Fruit fly (Drosophila melanogaster) whole organism, embryonic: Measurements from ENCODE around the gene CG46244.

Source experiments
- CG10147 ChIP-seq: fragments of 200-800 bp; sonication (Bioruptor generic); optimal IDR thresholded peaks from 2 replicates; lab custom pipeline; 2019; ENCODE audit warnings: missing biosample characterization, mild to moderate bottlenecking, missing genetic modification characterization, moderate library complexity
- CG1024 ChIP-seq: fragments of 200-800 bp; sonication (Bioruptor generic); IDR thresholded peaks from 2 replicates; pipeline ENCODE4 v1.3.6; 2022; ENCODE audit warnings: missing biosample characterization, missing genetic modification characterization
- CG10366 ChIP-seq: fragments of 200-800 bp; sonication (Bioruptor generic); IDR thresholded peaks from 2 replicates; pipeline ENCODE4 v1.3.6; 2022; ENCODE audit warnings: missing biosample characterization, missing genetic modification characterization
- CG10565 ChIP-seq: fragments of 200-800 bp; sonication (Bioruptor generic); optimal IDR thresholded peaks from 3 replicates; lab custom pipeline; 2016; ENCODE audit warnings: missing biosample characterization, mild to moderate bottlenecking, missing genetic modification characterization
- CG10654 ChIP-seq: fragments of 200-800 bp; sonication (Bioruptor generic); optimal IDR thresholded peaks from 2 replicates; lab custom pipeline; 2016; ENCODE audit warnings: missing biosample characterization, missing genetic modification characterization
- CG10979 ChIP-seq: fragments of 200-800 bp; sonication (Bioruptor generic); optimal IDR thresholded peaks from 2 replicates; lab custom pipeline; 2018; ENCODE audit warnings: missing biosample characterization, mild to moderate bottlenecking, missing genetic modification characterization, moderate library complexity
- CG11504 ChIP-seq: fragments of 200-800 bp; sonication (Bioruptor generic); optimal IDR thresholded peaks from 3 replicates; lab custom pipeline; 2019; ENCODE audit warnings: missing biosample characterization, mild to moderate bottlenecking, missing genetic modification characterization, moderate library complexity
- CG12236 ChIP-seq: fragments of 200-800 bp; sonication (Bioruptor generic); optimal IDR thresholded peaks from 2 replicates; lab custom pipeline; 2016; ENCODE audit warnings: missing biosample characterization, missing genetic modification characterization
- CG1233 ChIP-seq: fragments of 200-800 bp; sonication (Bioruptor generic); optimal IDR thresholded peaks from 4 replicates; lab custom pipeline; 2018; ENCODE audit warnings: missing biosample characterization, mild to moderate bottlenecking, missing genetic modification characterization
- CG1603 ChIP-seq: fragments of 200-800 bp; sonication (Bioruptor generic); optimal IDR thresholded peaks from 2 replicates; lab custom pipeline; 2019; ENCODE audit warnings: missing biosample characterization, mild to moderate bottlenecking, missing genetic modification characterization, moderate library complexity
- CG16815 ChIP-seq: fragments of 200-800 bp; sonication (Bioruptor generic); optimal IDR thresholded peaks from 3 replicates; lab custom pipeline; 2017; ENCODE audit warnings: missing biosample characterization, mild to moderate bottlenecking, missing genetic modification characterization
- CG17359 ChIP-seq: fragments of 200-800 bp; sonication (Bioruptor generic); optimal IDR thresholded peaks from 3 replicates; lab custom pipeline; 2018; ENCODE audit warnings: missing biosample characterization, mild to moderate bottlenecking, missing genetic modification characterization, moderate library complexity
- CG17612 ChIP-seq: fragments of 200-800 bp; sonication (Bioruptor generic); IDR thresholded peaks from 2 replicates; pipeline ENCODE4 v1.3.6; 2022; ENCODE audit warnings: missing biosample characterization, missing genetic modification characterization
- CG2120 ChIP-seq: fragments of 200-800 bp; sonication (Bioruptor generic); optimal IDR thresholded peaks from 3 replicates; lab custom pipeline; 2016; ENCODE audit warnings: missing biosample characterization, missing genetic modification characterization
- CG2889 ChIP-seq: fragments of 200-800 bp; sonication (Bioruptor generic); IDR thresholded peaks from 3 replicates; pipeline ENCODE4 v1.3.6; 2022; ENCODE audit warnings: missing biosample characterization, missing genetic modification characterization
- CG3065 ChIP-seq: fragments of 200-800 bp; sonication (Bioruptor generic); optimal IDR thresholded peaks from 2 replicates; lab custom pipeline; 2016; ENCODE audit warnings: missing biosample characterization, missing genetic modification characterization
- CG4282 ChIP-seq: fragments of 200-800 bp; sonication (Bioruptor generic); optimal IDR thresholded peaks from 2 replicates; lab custom pipeline; 2016; ENCODE audit warnings: missing biosample characterization, missing genetic modification characterization
- CG7839 ChIP-seq: fragments of 200-800 bp; sonication (Bioruptor generic); optimal IDR thresholded peaks from 3 replicates; lab custom pipeline; 2018; ENCODE audit warnings: missing biosample characterization, mild to moderate bottlenecking, missing genetic modification characterization, moderate library complexity
- CoRest ChIP-seq: fragments of 200-800 bp; sonication (Bioruptor generic); optimal IDR thresholded peaks from 3 replicates; lab custom pipeline; 2018; ENCODE audit warnings: missing biosample characterization, mild to moderate bottlenecking, missing genetic modification characterization, moderate library complexity
- D ChIP-seq, 2 experiments: fragments of 200-800 bp in 1 of 2; fragments of >200 bp in 1 of 2; sonication (Bioruptor generic) in 1 of 2; optimal IDR thresholded peaks; 2 replicates in 1 of 2; 3 replicates in 1 of 2; lab custom pipeline; 2017; ENCODE audit warnings: mild to moderate bottlenecking in 1 of 2, missing biosample characterization in 1 of 2, missing genetic modification characterization in 1 of 2, missing genetic modification reagents in 1 of 2
- Dp ChIP-seq: fragments of 200-800 bp; sonication (Bioruptor generic); optimal IDR thresholded peaks from 2 replicates; lab custom pipeline; 2018; ENCODE audit warnings: missing biosample characterization, mild to moderate bottlenecking, missing genetic modification characterization, moderate library complexity
- Ets65A ChIP-seq: fragments of 200-800 bp; sonication (Bioruptor generic); peaks from one replicate; lab custom pipeline; 2016; ENCODE audit warnings: missing biosample characterization, missing genetic modification characterization
- Fer2 ChIP-seq: fragments of 200-800 bp; sonication (Bioruptor generic); optimal IDR thresholded peaks from 2 replicates; lab custom pipeline; 2018; ENCODE audit warnings: missing biosample characterization, mild to moderate bottlenecking, missing genetic modification characterization, moderate library complexity
- Fer3 ChIP-seq: fragments of 200-800 bp; sonication (Bioruptor generic); optimal IDR thresholded peaks from 2 replicates; lab custom pipeline; 2018; ENCODE audit warnings: missing biosample characterization, mild to moderate bottlenecking, missing genetic modification characterization, moderate library complexity
- Gsc ChIP-seq: fragments of 200-800 bp; sonication (Bioruptor generic); IDR thresholded peaks from 2 replicates; pipeline ENCODE4 v1.3.6; 2022; ENCODE audit warnings: missing biosample characterization, missing genetic modification characterization
- HmgZ ChIP-seq: fragments of 200-800 bp; sonication (Bioruptor generic); optimal IDR thresholded peaks from 2 replicates; lab custom pipeline; 2018; ENCODE audit warnings: missing biosample characterization, mild to moderate bottlenecking, missing genetic modification characterization
- Hr39 ChIP-seq: fragments of >200 bp; optimal IDR thresholded peaks from 2 replicates; lab custom pipeline; 2017
- Ptx1 ChIP-seq: fragments of 200-800 bp; sonication (Bioruptor generic); IDR thresholded peaks from 2 replicates; pipeline ENCODE4 v1.3.6; 2022; ENCODE audit warnings: missing biosample characterization, missing genetic modification characterization
- Sin3A ChIP-seq: fragments of >200 bp; optimal IDR thresholded peaks from 2 replicates; lab custom pipeline; 2018
- Ssrp ChIP-seq: fragments of 200-800 bp; sonication (Bioruptor generic); optimal IDR thresholded peaks from 2 replicates; lab custom pipeline; 2018; ENCODE audit warnings: missing biosample characterization, mild to moderate bottlenecking, missing genetic modification characterization, moderate library complexity
- TFAM ChIP-seq: fragments of 200-800 bp; sonication (Bioruptor generic); optimal IDR thresholded peaks from 2 replicates; lab custom pipeline; 2017; ENCODE audit warnings: missing biosample characterization, missing genetic modification characterization, inconsistent platforms
- amos ChIP-seq: fragments of 200-800 bp; sonication (Bioruptor generic); IDR thresholded peaks from 2 replicates; pipeline ENCODE4 v1.3.6; 2022; ENCODE audit warnings: missing biosample characterization, missing genetic modification characterization; ENCODE audit not compliant: partially characterized antibody
- bcd ChIP-seq: fragments of 200-800 bp; sonication (Bioruptor generic); optimal IDR thresholded peaks from 2 replicates; lab custom pipeline; 2017; ENCODE audit warnings: missing biosample characterization, mild to moderate bottlenecking, missing genetic modification characterization
- btn ChIP-seq: fragments of 200-800 bp; sonication (Bioruptor generic); optimal IDR thresholded peaks from 2 replicates; lab custom pipeline; 2016; ENCODE audit warnings: missing biosample characterization, missing genetic modification characterization
- caup ChIP-seq: fragments of 200-800 bp; sonication (Bioruptor generic); optimal IDR thresholded peaks from 3 replicates; lab custom pipeline; 2017; ENCODE audit warnings: missing biosample characterization, mild to moderate bottlenecking, missing genetic modification characterization, moderate library complexity; ENCODE audit not compliant: severe bottlenecking
- dati ChIP-seq: fragments of 200-800 bp; sonication (Bioruptor generic); IDR thresholded peaks from 2 replicates; pipeline ENCODE4 v1.3.6; 2022; ENCODE audit warnings: missing biosample characterization, missing genetic modification characterization
- dysf ChIP-seq: fragments of 200-800 bp; sonication (Bioruptor generic); IDR thresholded peaks from 3 replicates; pipeline ENCODE4 v1.3.6; 2022; ENCODE audit warnings: missing biosample characterization, missing genetic modification characterization
- eve ChIP-seq, 2 experiments: fragments of >200 bp; optimal IDR thresholded peaks; 2 replicates each; lab custom pipeline; 2017; ENCODE audit warnings: missing biosample characterization in 2 of 2, missing genetic modification characterization in 2 of 2
- exex ChIP-seq: fragments of 200-800 bp; sonication (Bioruptor generic); optimal IDR thresholded peaks from 4 replicates; lab custom pipeline; 2018; ENCODE audit warnings: missing biosample characterization, mild to moderate bottlenecking, missing genetic modification characterization, moderate library complexity
- her ChIP-seq: fragments of 200-800 bp; sonication (Bioruptor generic); optimal IDR thresholded peaks from 2 replicates; lab custom pipeline; 2016; ENCODE audit warnings: missing biosample characterization, missing genetic modification characterization
- jing ChIP-seq: fragments of 200-800 bp; sonication (Bioruptor generic); optimal IDR thresholded peaks from 2 replicates; lab custom pipeline; 2018; ENCODE audit warnings: missing biosample characterization, mild to moderate bottlenecking, missing genetic modification characterization
- lbe ChIP-seq: fragments of 200-800 bp; sonication (Bioruptor generic); optimal IDR thresholded peaks from 2 replicates; lab custom pipeline; 2016; ENCODE audit warnings: missing biosample characterization, mild to moderate bottlenecking, missing genetic modification characterization
- luna ChIP-seq: fragments of 200-800 bp; sonication (Bioruptor generic); optimal IDR thresholded peaks from 2 replicates; lab custom pipeline; 2016; ENCODE audit warnings: missing biosample characterization, missing genetic modification characterization
- nmo ChIP-seq: fragments of 200-800 bp; sonication (Bioruptor generic); optimal IDR thresholded peaks from 2 replicates; lab custom pipeline; 2018; ENCODE audit warnings: missing biosample characterization, mild to moderate bottlenecking, missing genetic modification characterization, moderate library complexity
- pum ChIP-seq: fragments of 200-800 bp; sonication (Bioruptor generic); optimal IDR thresholded peaks from 2 replicates; lab custom pipeline; 2016; ENCODE audit warnings: missing biosample characterization, missing genetic modification characterization
- shn ChIP-seq: fragments of 200-800 bp; sonication (Bioruptor generic); optimal IDR thresholded peaks from 3 replicates; lab custom pipeline; 2016; ENCODE audit warnings: missing biosample characterization, missing genetic modification characterization
- stwl ChIP-seq: fragments of 200-800 bp; sonication (Bioruptor generic); optimal IDR thresholded peaks from 3 replicates; lab custom pipeline; 2018; ENCODE audit warnings: missing biosample characterization, mild to moderate bottlenecking, missing genetic modification characterization, moderate library complexity
- tin ChIP-seq: fragments of 200-800 bp; sonication (Bioruptor generic); optimal IDR thresholded peaks from 3 replicates; lab custom pipeline; 2016; ENCODE audit warnings: missing biosample characterization, missing genetic modification characterization
- unc-4 ChIP-seq: fragments of 200-800 bp; sonication (Bioruptor generic); IDR thresholded peaks from 2 replicates; pipeline ENCODE4 v1.3.6; 2022; ENCODE audit warnings: missing biosample characterization, missing genetic modification characterization; ENCODE audit not compliant: partially characterized antibody
- z ChIP-seq: fragments of 200-800 bp; sonication (Bioruptor generic); IDR thresholded peaks from 3 replicates; pipeline ENCODE4 v1.3.6; 2022; ENCODE audit warnings: missing biosample characterization, missing genetic modification characterization
- zfh2 ChIP-seq: fragments of 200-800 bp; sonication (Bioruptor generic); optimal IDR thresholded peaks from 2 replicates; lab custom pipeline; 2016; ENCODE audit warnings: missing biosample characterization, missing genetic modification characterization

The CG46244 gene

DNA sequence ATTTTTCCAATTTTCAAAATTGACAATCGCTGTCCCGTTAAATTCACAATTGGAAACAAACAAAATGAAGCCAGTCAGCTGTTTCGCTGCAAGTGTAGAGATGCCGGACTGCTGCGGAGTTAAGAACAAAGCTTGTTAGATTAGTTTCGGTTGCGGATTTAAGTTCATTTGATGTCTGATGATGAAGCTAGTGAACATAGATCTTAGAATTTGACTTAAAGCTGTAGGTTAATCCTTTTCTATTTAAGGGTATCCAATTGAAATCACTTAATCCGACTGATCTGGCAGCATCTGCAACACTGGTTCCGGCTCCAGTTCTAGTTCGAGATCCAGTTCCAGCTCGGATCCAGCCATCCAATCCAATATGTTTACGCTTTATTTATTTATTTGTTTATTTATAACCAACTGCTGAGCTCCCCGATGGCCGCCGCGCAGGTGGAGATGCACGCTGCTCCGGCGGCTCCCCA lies 22.4 kb upstream of the CG46244 start, which contains the start of the genes PCNA2 and CG10366 (continued):
- TF ChIP-seq stwl (peak; percentile 56), CG2120 (peak; percentile 82), dati (GFP tag; lab: Robert Waterston, UW) (no peak), CG2889 (GFP tag; lab: Robert Waterston, UW) (no peak), CG11504 (peak; percentile 68), Gsc (GFP tag; lab: Robert Waterston, UW) (no peak), unc-4 (peak; percentile 41; the same call in 1 of the 2 replicates), TFAM (GFP tag; lab: Kevin White, UChicago) (no peak), shn (peak; percentile 74), CoRest (tag; lab: Kevin White, UChicago) (peak; percentile 84), bcd (peak; percentile 58), Hr39 (lab: Kevin White, UChicago) (no peak), dysf (GFP tag; lab: Robert Waterston, UW) (peak; percentile 44; the same call in 2 of the 3 replicates), CG10147 (GFP tag; lab: Kevin White, UChicago) (peak; percentile 43), z (GFP tag; lab: Robert Waterston, UW) (no peak), tin (GFP tag; lab: Kevin White, UChicago) (peak; percentile 71), Fer2 (tag; lab: Kevin White, UChicago) (peak; percentile 54), caup (GFP tag; lab: Kevin White, UChicago) (peak; percentile 35), amos (GFP tag; lab: Robert Waterston, UW) (peak; percentile 58; the same call in 1 of the 2 replicates), D (optimal IDR thresholded peaks at IDR 0.05; lab: Kevin White, UChicago) (no peak), D (GFP tag; optimal IDR thresholded peaks at IDR 0.05; lab: Kevin White, UChicago) (peak; percentile 29), her (peak; percentile 72), CG16815 (GFP tag; lab: Kevin White, UChicago) (peak; percentile 5), CG7839 (tag; lab: Kevin White, UChicago) (peak; percentile 52), zfh2 (GFP tag; lab: Kevin White, UChicago) (peak; percentile 79), Fer3 (tag; lab: Kevin White, UChicago) (peak; percentile 63), Ets65A (GFP tag; lab: Kevin White, UChicago) (peak; percentile 96), CG4282 (GFP tag; lab: Kevin White, UChicago) (peak; percentile 57), pum (GFP tag; lab: Kevin White, UChicago) (peak; percentile 74), Ssrp (tag; lab: Kevin White, UChicago) (peak; percentile 44), CG10979 (tag; lab: Kevin White, UChicago) (peak; percentile 51), CG1603 (tag; lab: Kevin White, UChicago) (peak; percentile 86), btn (GFP tag; lab: Kevin White, UChicago) (peak; percentile 6), eve (GFP tag; optimal IDR thresholded peaks at IDR 0.05; lab: Kevin White, UChicago) (no peak), HmgZ (tag; lab: Kevin White, UChicago) (peak; percentile 86), CG1233 (GFP tag; lab: Kevin White, UChicago) (peak; percentile 42), CG17612 (GFP tag; lab: Robert Waterston, UW) (no peak), CG10366 (GFP tag; lab: Robert Waterston, UW) (peak; percentile 72), CG3065 (peak; percentile 52), CG10565 (GFP tag; lab: Kevin White, UChicago) (no peak), Ptx1 (GFP tag; lab: Robert Waterston, UW) (peak; percentile 46; the same call in 1 of the 2 replicates), jing (GFP tag; lab: Kevin White, UChicago) (peak; percentile 1), luna (GFP tag; lab: Kevin White, UChicago) (peak; percentile 61), CG1024 (no peak), nmo (GFP tag; lab: Kevin White, UChicago) (peak; percentile 81), CG17359 (tag; lab: Kevin White, UChicago) (peak; percentile 39), CG12236 (GFP tag; lab: Kevin White, UChicago) (peak; percentile 48), lbe (GFP tag; lab: Kevin White, UChicago) (no peak), Dp (peak; percentile 61), exex (no peak), Sin3A (lab: Kevin White, UChicago) (peak; percentile 90), CG10654 (GFP tag; lab: Kevin White, UChicago) (peak; percentile 70)
